Comparison of ENCODE assay signal across 6 fruit fly cellular contexts in the genomic region with DNA sequence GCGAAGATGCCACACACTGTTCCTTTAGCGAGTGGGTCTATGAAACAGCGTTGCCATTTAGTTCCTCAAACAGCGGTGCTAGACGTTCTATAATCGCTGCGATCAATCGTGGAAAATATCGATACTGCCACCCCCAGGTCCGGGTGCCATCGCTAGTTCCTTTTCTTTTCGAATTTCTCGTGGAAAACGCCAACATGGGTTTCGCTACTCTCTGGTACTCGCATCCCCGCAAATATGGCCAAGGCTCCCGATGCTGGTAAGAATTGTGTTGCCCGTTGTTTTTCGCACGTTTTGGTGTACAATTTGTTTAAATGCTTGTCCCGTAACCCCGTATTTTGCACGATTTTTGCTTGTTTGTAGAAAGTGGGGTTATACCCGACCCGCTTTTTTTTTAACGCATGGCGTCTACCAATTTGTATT.
TF ChIP-seq lines count a peak whose summit lies in the region.

A gene (plus strand): TSS at position 102 of the 420 bp plus-strand sequence.

- peak; percentile 60 to 70 for TF ChIP-seq CTCF in S2 (optimal IDR thresholded peaks at IDR 0.05; lab: Kevin White, UChicago)
- TF ChIP-seq CTCF in whole organism, embryonic (GFP tag; optimal IDR thresholded peaks at IDR 0.05; lab: Kevin White, UChicago), result peak; percentile 46

TF ChIP-seq in whole organism, adult, 20 proteins besides CTCF, POLR2A, EP300 and RAD21 (continues in another document):
- peak; percentile 92 for TF ChIP-seq toe (GFP tag; optimal IDR thresholded peaks at IDR 0.05; lab: Kevin White, UChicago)
- peak; percentile 62 for TF ChIP-seq Clk (GFP tag; optimal IDR thresholded peaks at IDR 0.05; lab: Kevin White, UChicago)
- TF ChIP-seq kay (GFP tag; lab: Kevin White, UChicago; ENCODE audit: borderline replicate concordance), result no peak
- TF ChIP-seq pad (GFP tag; optimal IDR thresholded peaks at IDR 0.05; lab: Kevin White, UChicago), result peak; percentile 71
- peak; percentile 87 for TF ChIP-seq Hr96 (GFP tag; optimal IDR thresholded peaks at IDR 0.05; lab: Kevin White, UChicago)
- peak; percentile 69 for TF ChIP-seq CG14711 (tag; optimal IDR thresholded peaks at IDR 0.05; lab: Kevin White, UChicago)
- TF ChIP-seq CG1620 (GFP tag; optimal IDR thresholded peaks at IDR 0.05; lab: Kevin White, UChicago), result peak; percentile 94
- peak; percentile 93 for TF ChIP-seq Crg-1 (GFP tag; optimal IDR thresholded peaks at IDR 0.05; lab: Kevin White, UChicago)
- TF ChIP-seq CG11617 (GFP tag; optimal IDR thresholded peaks at IDR 0.05; lab: Kevin White, UChicago), result peak; percentile 83
- peak; percentile 93 for TF ChIP-seq bab1 (GFP tag; optimal IDR thresholded peaks at IDR 0.05; lab: Kevin White, UChicago)
- TF ChIP-seq CG7045 (GFP tag; optimal IDR thresholded peaks at IDR 0.05; lab: Kevin White, UChicago), result peak; percentile 42
- TF ChIP-seq tj (GFP tag; optimal IDR thresholded peaks at IDR 0.05; lab: Kevin White, UChicago), result peak; percentile 50
- peak; percentile 70 for TF ChIP-seq CG12768 (GFP tag; optimal IDR thresholded peaks at IDR 0.05; lab: Kevin White, UChicago)
- TF ChIP-seq CG33017 (tag; optimal IDR thresholded peaks at IDR 0.05; lab: Kevin White, UChicago), result peak; percentile 53
- peak; percentile 74 for TF ChIP-seq cic (GFP tag; optimal IDR thresholded peaks at IDR 0.05; lab: Kevin White, UChicago)
- peak; percentile 86 for TF ChIP-seq CG7101 (tag; optimal IDR thresholded peaks at IDR 0.05; lab: Kevin White, UChicago)
- no peak for TF ChIP-seq CG5204 (GFP tag; optimal IDR thresholded peaks at IDR 0.05; lab: Kevin White, UChicago)

TF ChIP-seq in whole organism, embryonic, 481 proteins besides CTCF, POLR2A, EP300 and RAD21 (continues in another document):
- TF ChIP-seq rib (GFP tag; IDR thresholded peaks at IDR 0.05; lab: Robert Waterston, UW) (peak; percentile 52; the same call in 1 of the 2 replicates), CG32767 (GFP tag; IDR thresholded peaks at IDR 0.05; lab: Robert Waterston, UW) (peak; percentile 57; the same call in 1 of the 2 replicates), Dref (GFP tag; IDR thresholded peaks at IDR 0.05; lab: Robert Waterston, UW) (peak; percentile 98), CG12659 (GFP tag; optimal IDR thresholded peaks at IDR 0.05; lab: Kevin White, UChicago) (peak; percentile 92), CG2116 (GFP tag; optimal IDR thresholded peaks at IDR 0.05; lab: Kevin White, UChicago) (peak; percentile 98), lbe (GFP tag; optimal IDR thresholded peaks at IDR 0.05; lab: Kevin White, UChicago) (peak; percentile 58), Lpt (GFP tag; optimal IDR thresholded peaks at IDR 0.05; lab: Kevin White, UChicago) (no peak), Hr78 (GFP tag; optimal IDR thresholded peaks at IDR 0.05; lab: Kevin White, UChicago) (no peak), gfzf (GFP tag; optimal IDR thresholded peaks at IDR 0.05; lab: Kevin White, UChicago) (peak; percentile 54), zfh1 (GFP tag; IDR thresholded peaks at IDR 0.05; lab: Robert Waterston, UW) (peak; percentile 84), Atf3 (GFP tag; optimal IDR thresholded peaks at IDR 0.05; lab: Kevin White, UChicago) (peak; percentile 73), Dip3 (GFP tag; optimal IDR thresholded peaks at IDR 0.05; lab: Kevin White, UChicago) (peak; percentile 72), Jarid2 (GFP tag; optimal IDR thresholded peaks at IDR 0.05; lab: Kevin White, UChicago) (peak; percentile 63), CG6791 (GFP tag; IDR thresholded peaks at IDR 0.05; lab: Robert Waterston, UW; ENCODE audit: partially characterized antibody) (peak; percentile 97), CG6765 (GFP tag; optimal IDR thresholded peaks at IDR 0.05; lab: Kevin White, UChicago) (peak; percentile 83), CG34422 (GFP tag; IDR thresholded peaks at IDR 0.05; lab: Robert Waterston, UW) (peak; percentile 89)

TF ChIP-seq in whole organism, prepupa, 60 proteins besides CTCF, POLR2A, EP300 and RAD21 (continues in another document):
- TF ChIP-seq Smox (GFP tag; optimal IDR thresholded peaks at IDR 0.05; lab: Kevin White, UChicago) (no peak), Hr4 (GFP tag; optimal IDR thresholded peaks at IDR 0.05; lab: Kevin White, UChicago) (peak; percentile 22), CG4318 (GFP tag; optimal IDR thresholded peaks at IDR 0.05; lab: Kevin White, UChicago) (no peak), Eip93F (GFP tag; optimal IDR thresholded peaks at IDR 0.05; lab: Kevin White, UChicago) (no peak), Sox15 (GFP tag; optimal IDR thresholded peaks at IDR 0.05; lab: Kevin White, UChicago) (peak; percentile 33), lz (GFP tag; optimal IDR thresholded peaks at IDR 0.05; lab: Kevin White, UChicago) (peak; percentile 70), CG7368 (GFP tag; optimal IDR thresholded peaks at IDR 0.05; lab: Kevin White, UChicago) (peak; percentile 49), CG6808 (GFP tag; optimal IDR thresholded peaks at IDR 0.05; lab: Kevin White, UChicago) (peak; percentile 42), Ets21C (GFP tag; optimal IDR thresholded peaks at IDR 0.05; lab: Kevin White, UChicago) (no peak), dac (GFP tag; optimal IDR thresholded peaks at IDR 0.05; lab: Kevin White, UChicago) (no peak), CG6276 (GFP tag; optimal IDR thresholded peaks at IDR 0.05; lab: Kevin White, UChicago) (no peak), eg (GFP tag; IDR thresholded peaks at IDR 0.05; lab: Robert Waterston, UW) (0 out of 3 replicates have a peak, but pooled peaks have one; percentile 44), achi (GFP tag; optimal IDR thresholded peaks at IDR 0.05; lab: Kevin White, UChicago) (peak; percentile 29), Eip78C (GFP tag; lab: Kevin White, UChicago) (peak; percentile 79), spab (GFP tag; optimal IDR thresholded peaks at IDR 0.05; lab: Kevin White, UChicago) (no peak), CG8632 (GFP tag; optimal IDR thresholded peaks at IDR 0.05; lab: Kevin White, UChicago) (no peak), vri (GFP tag; optimal IDR thresholded peaks at IDR 0.05; lab: Kevin White, UChicago) (peak; percentile 32), Met (GFP tag; optimal IDR thresholded peaks at IDR 0.05; lab: Kevin White, UChicago) (no peak)

TF ChIP-seq in whole organism, pupa, 21 proteins besides CTCF, POLR2A, EP300 and RAD21 (continues in another document):
- TF ChIP-seq fd96Ca (GFP tag; IDR thresholded peaks at IDR 0.05; lab: Robert Waterston, UW), result peak; percentile 54; the same call in 1 of the 3 replicates
- peak; percentile 22 for TF ChIP-seq EcR (GFP tag; optimal IDR thresholded peaks at IDR 0.05; lab: Kevin White, UChicago)
- no peak for TF ChIP-seq Pif1A (GFP tag; optimal IDR thresholded peaks at IDR 0.05; lab: Kevin White, UChicago)
- peak; percentile 17 for TF ChIP-seq CG15710 (tag; optimal IDR thresholded peaks at IDR 0.05; lab: Kevin White, UChicago)
- peak; percentile 38; the same call in 1 of the 2 replicates for TF ChIP-seq rn (GFP tag; IDR thresholded peaks at IDR 0.05; lab: Robert Waterston, UW)
- peak; percentile 57 for TF ChIP-seq Ets98B (GFP tag; IDR thresholded peaks at IDR 0.05; lab: Robert Waterston, UW)
- peak; percentile 17 for TF ChIP-seq gl (tag; optimal IDR thresholded peaks at IDR 0.05; lab: Kevin White, UChicago)
- TF ChIP-seq CG13204 (GFP tag; optimal IDR thresholded peaks at IDR 0.05; lab: Kevin White, UChicago), result no peak
- no peak for TF ChIP-seq CG10348 (GFP tag; IDR thresholded peaks at IDR 0.05; lab: Robert Waterston, UW)
- TF ChIP-seq CG9948 (tag; optimal IDR thresholded peaks at IDR 0.05; lab: Kevin White, UChicago), result no peak
- peak; percentile 64 for TF ChIP-seq Snoo (tag; optimal IDR thresholded peaks at IDR 0.05; lab: Kevin White, UChicago)
- no peak for TF ChIP-seq CG17806 (tag; optimal IDR thresholded peaks at IDR 0.05; lab: Kevin White, UChicago)
- peak; percentile 30 for TF ChIP-seq CG34367 (tag; optimal IDR thresholded peaks at IDR 0.05; lab: Kevin White, UChicago)
- no peak for TF ChIP-seq D1 (tag; optimal IDR thresholded peaks at IDR 0.05; lab: Kevin White, UChicago)
- peak; percentile 26; the same call in 1 of the 2 replicates for TF ChIP-seq CG12605 (GFP tag; IDR thresholded peaks at IDR 0.05; lab: Robert Waterston, UW)
- TF ChIP-seq CG14655 (GFP tag; optimal IDR thresholded peaks at IDR 0.05; lab: Kevin White, UChicago), result no peak
- peak; percentile 26; the same call in 1 of the 2 replicates for TF ChIP-seq CG32121 (GFP tag; IDR thresholded peaks at IDR 0.05; lab: Robert Waterston, UW)
- peak; percentile 16 for TF ChIP-seq CG8301 (tag; optimal IDR thresholded peaks at IDR 0.05; lab: Kevin White, UChicago)
- TF ChIP-seq Pif1B (GFP tag; optimal IDR thresholded peaks at IDR 0.05; lab: Kevin White, UChicago), result no peak

TF ChIP-seq in whole organism, wandering third instar larva, 38 proteins besides CTCF, POLR2A, EP300 and RAD21 (continues in another document):
- TF ChIP-seq Hr83 (GFP tag; optimal IDR thresholded peaks at IDR 0.05; lab: Kevin White, UChicago; ENCODE audit: poor library complexity, severe bottlenecking) (peak; percentile 98), sv (GFP tag; optimal IDR thresholded peaks at IDR 0.05; lab: Kevin White, UChicago) (peak; percentile 83), Abd-B (GFP tag; optimal IDR thresholded peaks at IDR 0.05; lab: Kevin White, UChicago) (no peak), sage (GFP tag; optimal IDR thresholded peaks at IDR 0.05; lab: Kevin White, UChicago) (no peak), fru (GFP tag; optimal IDR thresholded peaks at IDR 0.05; lab: Kevin White, UChicago) (peak; percentile 72), HLH106 (tag; optimal IDR thresholded peaks at IDR 0.05; lab: Kevin White, UChicago) (peak; percentile 72), h (GFP tag; optimal IDR thresholded peaks at IDR 0.05; lab: Kevin White, UChicago) (peak; percentile 86), Mio (GFP tag; optimal IDR thresholded peaks at IDR 0.05; lab: Kevin White, UChicago) (no peak), CG9705 (GFP tag; optimal IDR thresholded peaks at IDR 0.05; lab: Kevin White, UChicago) (peak; percentile 85), lola (GFP tag; optimal IDR thresholded peaks at IDR 0.05; lab: Kevin White, UChicago) (no peak), br (GFP tag; optimal IDR thresholded peaks at IDR 0.05; lab: Kevin White, UChicago) (peak; percentile 83), CG32264 (GFP tag; optimal IDR thresholded peaks at IDR 0.05; lab: Kevin White, UChicago) (no peak), Hr78 (GFP tag; optimal IDR thresholded peaks at IDR 0.05; lab: Kevin White, UChicago) (no peak), tai (GFP tag; optimal IDR thresholded peaks at IDR 0.05; lab: Kevin White, UChicago) (no peak), Myc (optimal IDR thresholded peaks at IDR 0.05; lab: Kevin White, UChicago) (peak; percentile 70), Sp1 (GFP tag; optimal IDR thresholded peaks at IDR 0.05; lab: Kevin White, UChicago) (peak; percentile 72), rgr (GFP tag; optimal IDR thresholded peaks at IDR 0.05; lab: Kevin White, UChicago) (peak; percentile 87), dl (GFP tag; optimal IDR thresholded peaks at IDR 0.05; lab: Kevin White, UChicago; ENCODE audit: insufficient read depth in 1 of 2, partially characterized antibody in 2 of 2) (no peak), Vsx2 (GFP tag; optimal IDR thresholded peaks at IDR 0.05; lab: Kevin White, UChicago; ENCODE audit: partially characterized antibody) (no peak), GATAd (GFP tag; optimal IDR thresholded peaks at IDR 0.05; lab: Kevin White, UChicago) (no peak), pan (optimal IDR thresholded peaks at IDR 0.05; lab: Kevin White, UChicago) (no peak), usp (GFP tag; optimal IDR thresholded peaks at IDR 0.05; lab: Kevin White, UChicago) (no peak)
